Worm (Caenorhabditis elegans): ENCODE data around the gene F08D12.3.

DNA sequence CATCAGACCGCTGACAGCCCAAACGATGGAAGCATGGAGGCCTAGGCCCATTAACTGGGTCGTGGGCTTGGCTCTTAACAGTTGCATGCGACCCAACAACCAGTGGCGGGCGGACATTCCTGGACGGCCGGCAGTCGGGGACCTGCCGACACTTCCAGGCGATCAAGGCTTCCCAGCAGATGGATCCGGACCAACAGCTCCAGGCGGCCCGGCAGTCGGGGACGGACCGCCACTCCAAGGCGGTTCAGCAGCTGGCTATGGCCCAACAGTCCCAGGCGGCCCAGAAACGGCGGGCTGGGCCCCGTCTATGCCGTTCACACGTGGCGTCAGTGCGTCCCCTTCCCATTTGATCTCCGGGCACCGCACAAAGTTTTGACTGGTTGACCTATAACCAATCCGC lies 37.9 kb upstream of the F08D12.3 start:
- TF ChIP-seq nfya-1 (tag; optimal IDR thresholded peaks at IDR 0.05; ENCODE audit: borderline replicate concordance, insufficient read depth) (no peak), rpc-1 (optimal IDR thresholded peaks at IDR 0.05) (no peak), rpc-1 (tag; optimal IDR thresholded peaks at IDR 0.05) (no peak), mcd-1 (GFP tag; IDR thresholded peaks at IDR 0.05) (no peak), hmg-20 (GFP tag; IDR thresholded peaks at IDR 0.05) (no peak), nhr-90 (tag; optimal IDR thresholded peaks at IDR 0.05) (no peak), snpc-4 (GFP tag; optimal IDR thresholded peaks at IDR 0.05) (no peak), snpc-4 (tag; optimal IDR thresholded peaks at IDR 0.05) (no peak), unc-130 (GFP tag; optimal IDR thresholded peaks at IDR 0.05) (no peak), rec-8 (tag; optimal IDR thresholded peaks at IDR 0.05) (no peak), egl-44 (GFP tag; IDR thresholded peaks at IDR 0.05) (no peak), Y56A3A.18 (GFP tag; IDR thresholded peaks at IDR 0.05) (no peak), B0261.1 (tag; optimal IDR thresholded peaks at IDR 0.05) (no peak), hsf-1 (GFP tag; IDR thresholded peaks at IDR 0.05) (no peak)

All from whole organism, young adult.